Worm (Caenorhabditis elegans) whole organism, midembryonic: ENCODE data around the gene F21D9.11.

Experiments
- T22C8.4 ChIP-seq: fragments of 200-800 bp; sonication (Bioruptor generic); IDR thresholded peaks from 2 replicates; pipeline ENCODE4 v1.3.6; 2022; ENCODE audit warnings: missing genetic modification characterization, missing compliant biosample characterization
- ztf-29 ChIP-seq: fragments of 200-800 bp; sonication (Bioruptor generic); IDR thresholded peaks from 2 replicates; pipeline ENCODE4 v1.3.6; 2022; ENCODE audit warnings: missing genetic modification reagents, missing genetic modification characterization, missing compliant biosample characterization

- no peak for TF ChIP-seq T22C8.4 (GFP tag; lab: Robert Waterston, UW)
- TF ChIP-seq ztf-29 (GFP tag; lab: Robert Waterston, UW), result no peak
Observed at ce11 chrV:19262349-19262748, 10.4 kb downstream of the F21D9.11 start, which contains the start of gene F21D9.2.
